Worm (Caenorhabditis elegans) whole organism, early embryonic: Measurements from ENCODE around the gene rft-2.

Source experiments
- B0310.2 ChIP-seq: sonication (generic microtip); optimal IDR thresholded peaks from 2 replicates; lab custom pipeline; 2016; ENCODE audit warnings: mild to moderate bottlenecking, missing genetic modification characterization, missing compliant biosample characterization
- F13C5.2 ChIP-seq: sonication (generic microtip); optimal IDR thresholded peaks from 2 replicates; lab custom pipeline; 2017; ENCODE audit warnings: mild to moderate bottlenecking, missing genetic modification characterization, inconsistent platforms, missing compliant biosample characterization
- aly-1 ChIP-seq: sonication (generic microtip); optimal IDR thresholded peaks from 2 replicates; lab custom pipeline; 2016; ENCODE audit warnings: missing genetic modification characterization, missing compliant biosample characterization
- ama-1 ChIP-seq: fragments of 150-350 bp; optimal IDR thresholded peaks from 2 replicates; lab custom pipeline; 2014
- ceh-13 ChIP-seq: fragments of 200-800 bp; sonication (Bioruptor generic); optimal IDR thresholded peaks from 2 replicates; lab custom pipeline; 2018; ENCODE audit warnings: mild to moderate bottlenecking, missing genetic modification characterization, missing compliant biosample characterization
- ceh-36 ChIP-seq: sonication (generic microtip); optimal IDR thresholded peaks from 2 replicates; lab custom pipeline; 2016; ENCODE audit warnings: missing genetic modification characterization, inconsistent platforms, missing compliant biosample characterization
- ets-7 ChIP-seq: sonication (generic microtip); optimal IDR thresholded peaks from 2 replicates; lab custom pipeline; 2016; ENCODE audit warnings: missing genotype, missing genetic modification characterization, missing compliant biosample characterization
- flt-1 ChIP-seq: fragments of 200-800 bp; sonication (Bioruptor generic); IDR thresholded peaks from 2 replicates; pipeline ENCODE4 v1.3.6; 2022; ENCODE audit warnings: missing genetic modification characterization, missing compliant biosample characterization
- hmbx-1 ChIP-seq: sonication (generic microtip); optimal IDR thresholded peaks from 2 replicates; lab custom pipeline; 2016; ENCODE audit warnings: mild to moderate bottlenecking, missing genetic modification characterization, missing compliant biosample characterization
- hmg-4 ChIP-seq: fragments of 200-800 bp; sonication (Bioruptor generic); optimal IDR thresholded peaks from 2 replicates; lab custom pipeline; 2018; ENCODE audit warnings: mild to moderate bottlenecking, missing genetic modification characterization, missing compliant biosample characterization
- hnd-1 ChIP-seq: sonication (generic microtip); optimal IDR thresholded peaks from 2 replicates; lab custom pipeline; 2016; ENCODE audit warnings: missing genetic modification characterization, missing compliant biosample characterization
- pes-1 ChIP-seq: fragments of 200-800 bp; sonication (Bioruptor generic); IDR thresholded peaks from 2 replicates; pipeline ENCODE4 v1.3.6; 2022; ENCODE audit warnings: missing genetic modification reagents, missing genetic modification characterization, missing compliant biosample characterization
- scrt-1 ChIP-seq: fragments of 200-800 bp; sonication (Bioruptor generic); IDR thresholded peaks from 2 replicates; pipeline ENCODE4 v1.3.6; 2022; ENCODE audit warnings: missing genetic modification characterization, missing compliant biosample characterization
- sea-1 ChIP-seq: fragments of 200-800 bp; sonication (Bioruptor generic); conservative IDR thresholded peaks from 2 replicates; pipeline ENCODE4 v1.3.6; 2022; ENCODE audit warnings: missing genetic modification characterization, missing compliant biosample characterization
- tbx-11 ChIP-seq: fragments of 200-800 bp; sonication (Bioruptor generic); IDR thresholded peaks from 2 replicates; pipeline ENCODE4 v1.3.6; 2022; ENCODE audit warnings: missing genetic modification characterization, missing compliant biosample characterization
- tbx-37 ChIP-seq: fragments of 200-800 bp; sonication (Bioruptor generic); conservative IDR thresholded peaks from 2 replicates; pipeline ENCODE4 v1.3.6; 2022; ENCODE audit warnings: missing genetic modification reagents, missing genetic modification characterization, missing compliant biosample characterization
- tra-4 ChIP-seq: sonication (generic microtip); optimal IDR thresholded peaks from 2 replicates; lab custom pipeline; 2017; ENCODE audit warnings: missing genetic modification characterization, missing compliant biosample characterization

rft-2 gene

DNA sequence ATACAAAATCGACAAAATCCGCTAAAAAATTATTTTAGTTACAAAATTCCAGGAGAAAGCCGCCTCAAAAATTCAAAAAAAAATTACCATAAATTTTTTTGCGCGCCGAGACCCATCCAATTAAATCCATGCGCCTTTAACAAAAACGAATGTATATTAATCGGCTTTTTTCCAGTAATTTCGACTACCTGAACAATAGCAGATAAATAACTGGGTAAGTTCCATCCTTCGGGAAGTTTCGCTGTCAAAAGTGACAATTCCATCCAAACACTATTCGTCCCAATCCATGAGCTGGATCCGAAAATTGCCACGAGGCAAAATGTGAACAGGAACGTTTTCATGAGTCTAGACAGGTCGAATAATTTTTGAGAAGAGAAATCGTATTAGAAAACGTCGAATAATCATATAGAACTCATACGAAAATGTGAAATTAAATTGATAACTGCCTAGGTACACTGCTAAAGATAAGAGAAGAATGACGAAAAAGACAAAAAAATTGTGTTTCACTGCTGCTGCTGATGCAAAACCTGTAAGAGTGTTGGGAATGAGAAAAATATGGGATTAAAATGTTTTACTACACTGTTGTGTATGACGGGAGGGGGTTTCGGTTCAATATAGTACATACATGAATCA lies 7.5 kb downstream of the rft-2 start, which contains the start of gene rft-1:
Gene rft-1, minus strand, starts transcription at position 475 of the 633 bp plus-strand sequence.
- TF ChIP-seq aly-1 (no peak), pes-1 (no peak), hmbx-1 (no peak), tra-4 (tag; lab: Kevin White, UChicago) (no peak), tbx-37 (GFP tag; lab: Robert Waterston, UW) (no peak)

DNA sequence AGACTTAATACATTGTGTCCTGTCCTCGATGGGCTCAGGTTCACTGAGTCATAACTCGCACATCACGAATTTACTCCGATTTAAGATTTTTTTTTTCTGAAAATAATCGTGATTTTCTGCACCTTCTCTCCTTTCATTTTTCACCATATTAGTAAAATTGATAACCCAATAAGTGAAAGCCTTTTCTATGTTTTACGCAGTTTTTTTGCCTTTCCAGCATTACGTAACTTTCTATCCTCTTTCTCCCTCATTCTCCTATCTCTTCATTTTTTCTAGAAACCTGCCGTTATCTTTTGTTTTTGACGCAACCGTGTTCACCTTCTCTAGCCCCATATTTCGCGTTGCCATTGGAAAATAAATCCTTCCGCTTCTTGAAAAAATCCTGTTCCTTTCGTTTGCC lies 13.1 kb downstream of the rft-2 start:
- TF ChIP-seq hmg-4 (GFP tag; lab: Kevin White, UChicago) (no peak), B0310.2 (tag; lab: Kevin White, UChicago) (no peak), aly-1 (no peak), F13C5.2 (no peak), tbx-11 (GFP tag; lab: Robert Waterston, UW) (no peak), pes-1 (no peak), flt-1 (no peak), ceh-13 (GFP tag; lab: Kevin White, UChicago) (no peak), ama-1 (no peak), ets-7 (tag; lab: Kevin White, UChicago) (no peak), scrt-1 (GFP tag; lab: Robert Waterston, UW) (no peak), sea-1 (GFP tag; lab: Robert Waterston, UW) (no peak), tbx-37 (GFP tag; lab: Robert Waterston, UW) (no peak), hnd-1 (no peak)

ce11 chrV:4435411-4435981 lies 14.9 kb downstream of the rft-2 start, which contains the start of gene Y47D7A.13:
Y47D7A.13 (minus strand) TSS chrV:4435927.
- TF ChIP-seq hnd-1: no peak

DNA sequence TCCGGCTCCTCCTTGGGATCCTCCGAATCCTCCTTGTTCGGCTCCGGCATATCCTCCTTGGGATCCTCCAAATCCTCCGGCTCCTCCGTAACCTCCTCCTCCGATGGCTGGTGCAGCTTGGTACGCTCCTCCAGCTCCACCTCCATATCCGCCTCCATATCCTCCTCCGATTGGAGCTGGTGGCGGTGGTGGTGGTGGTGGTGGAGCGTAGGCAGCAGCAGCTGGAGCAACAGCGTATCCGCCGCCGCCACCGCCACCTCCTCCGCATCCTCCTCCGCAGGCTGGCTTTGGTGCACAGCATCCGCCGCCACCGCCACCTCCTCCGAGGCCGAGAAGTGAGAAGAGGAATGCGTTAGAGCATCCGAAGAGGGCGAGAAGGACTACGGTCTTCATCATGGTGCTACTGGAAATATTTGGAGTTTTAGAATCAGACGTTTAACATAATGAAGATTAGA lies 17.6 kb downstream of the rft-2 start, which contains the start of gene Y47D7A.15:
Gene Y47D7A.15, minus strand, starts transcription at position 405 of the 455 bp plus-strand sequence.
- TF ChIP-seq tbx-37 (GFP tag; lab: Robert Waterston, UW) (no peak), B0310.2 (tag; lab: Kevin White, UChicago) (no peak), ceh-36 (no peak), tbx-11 (GFP tag; lab: Robert Waterston, UW) (no peak), hnd-1 (no peak), hmbx-1 (no peak), scrt-1 (GFP tag; lab: Robert Waterston, UW) (no peak), flt-1 (no peak), ama-1 (no peak), hmg-4 (GFP tag; lab: Kevin White, UChicago) (no peak), ceh-13 (GFP tag; lab: Kevin White, UChicago) (no peak), ets-7 (tag; lab: Kevin White, UChicago) (no peak), F13C5.2 (no peak), aly-1 (no peak), pes-1 (no peak), tra-4 (tag; lab: Kevin White, UChicago) (no peak), sea-1 (GFP tag; lab: Robert Waterston, UW) (no peak)

ce11 chrV:4429576-4429975 lies 20.8 kb downstream of the rft-2 start, which contains the start of gene Y47D7A.12:
Y47D7A.12 (minus strand) TSS chrV:4429676.
- no peak for TF ChIP-seq pes-1
- TF ChIP-seq tra-4 (tag; lab: Kevin White, UChicago): no peak
- TF ChIP-seq flt-1: no peak
- TF ChIP-seq F13C5.2: no peak
- no peak for TF ChIP-seq ceh-13 (GFP tag; lab: Kevin White, UChicago)
- no peak for TF ChIP-seq tbx-37 (GFP tag; lab: Robert Waterston, UW)
- no peak for TF ChIP-seq hnd-1
- no peak for TF ChIP-seq sea-1 (GFP tag; lab: Robert Waterston, UW)
- no peak for TF ChIP-seq ama-1
- no peak for TF ChIP-seq aly-1
- no peak for TF ChIP-seq ceh-36

DNA sequence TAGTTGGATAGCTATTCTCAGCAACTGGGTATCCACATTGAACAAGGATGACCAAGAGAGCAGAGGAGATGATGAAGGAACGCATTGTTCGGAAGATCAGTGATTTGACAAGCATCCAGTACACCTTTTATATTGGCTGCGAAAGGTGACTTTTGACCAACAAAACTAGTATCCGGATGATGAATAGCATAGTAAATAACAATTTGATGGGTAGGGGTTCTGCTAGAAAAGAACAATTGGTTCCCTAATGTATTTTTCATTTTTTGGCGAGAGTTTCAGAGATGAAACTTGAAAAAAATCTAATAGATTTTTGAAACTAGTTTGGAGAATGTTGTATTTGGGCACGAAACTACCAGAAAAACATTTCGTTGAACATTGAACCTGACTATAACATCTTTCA lies 22.2 kb downstream of the rft-2 start, which contains the start of gene Y47D7A.11:
Gene Y47D7A.11, minus strand, starts transcription at position 101 of the 400 bp plus-strand sequence.
- TF ChIP-seq flt-1 (no peak), scrt-1 (GFP tag; lab: Robert Waterston, UW) (no peak), hmg-4 (GFP tag; lab: Kevin White, UChicago) (no peak), ets-7 (tag; lab: Kevin White, UChicago) (no peak), pes-1 (no peak), ceh-13 (GFP tag; lab: Kevin White, UChicago) (no peak)

DNA sequence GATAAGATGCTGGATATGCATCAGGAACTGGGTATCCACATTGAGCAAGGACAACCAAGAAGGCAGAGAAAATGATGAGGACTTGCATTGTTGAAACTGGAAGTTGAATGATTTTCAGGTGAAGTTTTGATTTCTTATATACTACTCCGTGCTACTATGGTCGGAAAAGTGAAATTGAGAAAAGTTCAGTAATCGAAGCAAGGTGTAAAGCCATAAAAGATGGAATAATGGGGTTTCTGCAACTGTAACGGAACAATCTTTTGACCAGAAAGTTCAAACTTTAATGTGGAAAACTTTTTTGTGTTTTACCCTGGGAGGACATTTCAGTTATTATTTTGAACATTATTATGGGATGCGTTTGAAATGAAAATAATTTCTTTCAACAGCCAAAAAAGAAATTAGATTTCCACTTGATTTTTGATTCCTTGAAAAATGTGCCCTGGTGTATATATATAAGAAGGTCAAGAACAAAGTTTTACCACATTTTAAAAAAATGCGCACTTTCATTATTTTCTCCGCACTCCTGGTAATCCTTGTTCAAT lies 26.4 kb downstream of the rft-2 start, which contains the start of the genes Y47D7A.9 and Y47D7A.19:
Gene Y47D7A.9, minus strand, starts transcription at position 101 of the 542 bp plus-strand sequence.
Gene Y47D7A.19, plus strand, starts transcription at position 492 of the 542 bp plus-strand sequence.
- TF ChIP-seq aly-1 (no peak), tbx-37 (GFP tag; lab: Robert Waterston, UW) (no peak), tra-4 (tag; lab: Kevin White, UChicago) (no peak), ceh-13 (GFP tag; lab: Kevin White, UChicago) (no peak), ama-1 (no peak), flt-1 (no peak), hnd-1 (no peak), ceh-36 (no peak), ets-7 (tag; lab: Kevin White, UChicago) (no peak), scrt-1 (GFP tag; lab: Robert Waterston, UW) (no peak), B0310.2 (tag; lab: Kevin White, UChicago) (no peak), hmg-4 (GFP tag; lab: Kevin White, UChicago) (no peak), sea-1 (GFP tag; lab: Robert Waterston, UW) (no peak), hmbx-1 (no peak), tbx-11 (GFP tag; lab: Robert Waterston, UW) (no peak), pes-1 (no peak), F13C5.2 (no peak)
